Worm (Caenorhabditis elegans) whole organism, early embryonic: Measurements from ENCODE around the gene F58B4.2.

Experiments used
- B0310.2 ChIP-seq: sonication (generic microtip); optimal IDR thresholded peaks from 2 replicates; lab custom pipeline; 2016; ENCODE audit warnings: mild to moderate bottlenecking, missing genetic modification characterization, missing compliant biosample characterization
- aly-1 ChIP-seq: sonication (generic microtip); optimal IDR thresholded peaks from 2 replicates; lab custom pipeline; 2016; ENCODE audit warnings: missing genetic modification characterization, missing compliant biosample characterization
- ama-1 ChIP-seq: fragments of 150-350 bp; optimal IDR thresholded peaks from 2 replicates; lab custom pipeline; 2014
- ceh-13 ChIP-seq: fragments of 200-800 bp; sonication (Bioruptor generic); optimal IDR thresholded peaks from 2 replicates; lab custom pipeline; 2018; ENCODE audit warnings: mild to moderate bottlenecking, missing genetic modification characterization, missing compliant biosample characterization
- ceh-36 ChIP-seq: sonication (generic microtip); optimal IDR thresholded peaks from 2 replicates; lab custom pipeline; 2016; ENCODE audit warnings: missing genetic modification characterization, inconsistent platforms, missing compliant biosample characterization
- flt-1 ChIP-seq: fragments of 200-800 bp; sonication (Bioruptor generic); IDR thresholded peaks from 2 replicates; pipeline ENCODE4 v1.3.6; 2022; ENCODE audit warnings: missing genetic modification characterization, missing compliant biosample characterization
- pes-1 ChIP-seq: fragments of 200-800 bp; sonication (Bioruptor generic); IDR thresholded peaks from 2 replicates; pipeline ENCODE4 v1.3.6; 2022; ENCODE audit warnings: missing genetic modification reagents, missing genetic modification characterization, missing compliant biosample characterization
- sea-1 ChIP-seq: fragments of 200-800 bp; sonication (Bioruptor generic); conservative IDR thresholded peaks from 2 replicates; pipeline ENCODE4 v1.3.6; 2022; ENCODE audit warnings: missing genetic modification characterization, missing compliant biosample characterization

- TF ChIP-seq B0310.2 (tag; lab: Kevin White, UChicago) (no peak), ama-1 (lab: Kevin White, UChicago) (no peak), ceh-36 (tag; lab: Kevin White, UChicago) (no peak), ceh-13 (GFP tag; lab: Kevin White, UChicago) (no peak), sea-1 (no peak), flt-1 (no peak), pes-1 (no peak), aly-1 (no peak)
Observed at ce11 chrV:10944903-10945302, 26.6 kb upstream of the F58B4.2 start.
